Fruit fly (Drosophila melanogaster): Measurements from ENCODE around the gene CG11327.

Gene CG11327

dm6 chr2L:6648163-6648628, 38.3 kb downstream of the CG11327 start (continued):
- TF ChIP-seq az2 (GFP tag; optimal IDR thresholded peaks at IDR 0.05) (peak; percentile 96), CoRest (tag; optimal IDR thresholded peaks at IDR 0.05) (peak; percentile 98), CG32772 (GFP tag; IDR thresholded peaks at IDR 0.05) (peak; percentile 89), pnt (GFP tag; optimal IDR thresholded peaks at IDR 0.05) (peak; percentile 86), CG3163 (GFP tag; optimal IDR thresholded peaks at IDR 0.05) (peak; percentile 92), Elba2 (GFP tag; optimal IDR thresholded peaks at IDR 0.05) (peak; percentile 40), Usf (GFP tag; optimal IDR thresholded peaks at IDR 0.05) (peak; percentile 91), jing (GFP tag; optimal IDR thresholded peaks at IDR 0.05) (peak; percentile 87), Myb (GFP tag; optimal IDR thresholded peaks at IDR 0.05) (peak; percentile 72), CG15011 (GFP tag; optimal IDR thresholded peaks at IDR 0.05) (peak; percentile 95), dati (GFP tag; IDR thresholded peaks at IDR 0.05) (0 out of 2 replicates have a peak, but pooled peaks have one; percentile 29), CG15479 (GFP tag; optimal IDR thresholded peaks at IDR 0.05) (peak; percentile 47), Asciz (GFP tag; optimal IDR thresholded peaks at IDR 0.05) (peak; percentile 94), Dek (tag; optimal IDR thresholded peaks at IDR 0.05) (peak; percentile 93), ac (GFP tag; optimal IDR thresholded peaks at IDR 0.05) (peak; percentile 78), nmo (GFP tag; optimal IDR thresholded peaks at IDR 0.05) (peak; percentile 97), tgo (GFP tag; IDR thresholded peaks at IDR 0.05) (peak; percentile 94), CG5180 (GFP tag; optimal IDR thresholded peaks at IDR 0.05) (peak; percentile 85), Fer2 (tag; optimal IDR thresholded peaks at IDR 0.05) (peak; percentile 92), Dip3 (GFP tag; optimal IDR thresholded peaks at IDR 0.05) (peak; percentile 94), CG18262 (tag; optimal IDR thresholded peaks at IDR 0.05) (peak; percentile 95), GATAe (GFP tag; conservative IDR thresholded peaks at IDR 0.05) (peak; percentile 86), pho (GFP tag; optimal IDR thresholded peaks at IDR 0.05) (peak; percentile 95), CG2199 (GFP tag; IDR thresholded peaks at IDR 0.05) (peak; percentile 86; the same call in 1 of the 3 replicates), eyg (GFP tag; optimal IDR thresholded peaks at IDR 0.05) (peak; percentile 78), cato (GFP tag; optimal IDR thresholded peaks at IDR 0.05; ENCODE audit: borderline replicate concordance) (peak; percentile 89), Kr (GFP tag; optimal IDR thresholded peaks at IDR 0.05) (peak; percentile 4), CG18764 (GFP tag; optimal IDR thresholded peaks at IDR 0.05) (peak; percentile 91), Eip74EF (GFP tag; optimal IDR thresholded peaks at IDR 0.05) (peak in 1 of 2 experiments; percentile 92), CG11456 (GFP tag; IDR thresholded peaks at IDR 0.05) (peak; percentile 91), CG4820 (GFP tag; optimal IDR thresholded peaks at IDR 0.05) (peak; percentile 100), CG12104 (GFP tag; optimal IDR thresholded peaks at IDR 0.05) (peak; percentile 97), CG4617 (GFP tag; optimal IDR thresholded peaks at IDR 0.05; ENCODE audit: borderline replicate concordance) (peak; percentile 87), Atf-2 (GFP tag; optimal IDR thresholded peaks at IDR 0.05) (peak; percentile 87), CG31388 (GFP tag; optimal IDR thresholded peaks at IDR 0.05) (peak; percentile 77), CG8281 (tag; optimal IDR thresholded peaks at IDR 0.05) (peak; percentile 86), ara (GFP tag; IDR thresholded peaks at IDR 0.05) (peak; percentile 86), klu (GFP tag; IDR thresholded peaks at IDR 0.05) (peak; percentile 89), Dip2 (GFP tag; IDR thresholded peaks at IDR 0.05) (peak; percentile 46; the same call in 1 of the 2 replicates), esg (GFP tag; conservative IDR thresholded peaks at IDR 0.05) (peak; percentile 94), tna (GFP tag; IDR thresholded peaks at IDR 0.05; ENCODE audit: partially characterized antibody) (no peak), fd102C (GFP tag; optimal IDR thresholded peaks at IDR 0.05) (peak; percentile 15), Nf-YB (GFP tag; optimal IDR thresholded peaks at IDR 0.05) (peak; percentile 81), Gsc (GFP tag; IDR thresholded peaks at IDR 0.05) (peak; percentile 73), Lpt (GFP tag; optimal IDR thresholded peaks at IDR 0.05) (no peak), CG17829 (tag; optimal IDR thresholded peaks at IDR 0.05) (peak; percentile 96), Dll (GFP tag; IDR thresholded peaks at IDR 0.05; ENCODE audit: partially characterized antibody) (no peak; the same call in 3 of the 4 replicates), HmgZ (tag; optimal IDR thresholded peaks at IDR 0.05) (peak; percentile 98), ase (GFP tag; IDR thresholded peaks at IDR 0.05) (peak; percentile 86), Oaz (GFP tag; IDR thresholded peaks at IDR 0.05) (peak; percentile 93)

Measured in whole organism, embryonic.